Worm (Caenorhabditis elegans): ENCODE measurements around the gene H03G16.7.

DNA sequence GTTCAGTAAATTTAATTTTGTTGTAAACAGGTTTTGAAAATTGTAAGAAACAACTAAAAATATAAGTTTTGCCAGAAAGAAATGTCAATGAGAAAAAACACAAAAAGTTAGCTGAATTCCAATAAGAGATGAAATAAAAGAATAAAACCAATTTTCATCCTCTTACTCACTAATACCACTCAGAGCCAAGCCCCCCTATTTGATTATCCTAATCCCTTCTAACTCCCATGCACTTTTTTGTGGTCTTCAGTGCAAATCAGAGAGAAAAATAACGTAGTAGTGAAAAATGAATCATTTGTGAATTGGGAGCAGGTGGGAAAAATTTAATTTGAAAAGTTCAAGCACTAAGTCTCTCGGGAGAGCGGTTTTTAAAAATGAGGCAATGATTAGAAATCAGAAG lies 14.5 kb downstream of the H03G16.7 start:
- TF ChIP-seq snpc-4 (tag; optimal IDR thresholded peaks at IDR 0.05) (no peak), alr-1 (tag; optimal IDR thresholded peaks at IDR 0.05; ENCODE audit: borderline replicate concordance) (no peak), fos-1 (tag; optimal IDR thresholded peaks at IDR 0.05) (no peak), nhr-11 (tag; optimal IDR thresholded peaks at IDR 0.05) (no peak), elt-2 (tag; optimal IDR thresholded peaks at IDR 0.05) (no peak), ztf-11 (tag; optimal IDR thresholded peaks at IDR 0.05) (no peak), unc-62 (GFP tag; optimal IDR thresholded peaks at IDR 0.05) (no peak), blmp-1 (tag; optimal IDR thresholded peaks at IDR 0.05) (no peak), C04F5.9 (tag; optimal IDR thresholded peaks at IDR 0.05) (no peak), fkh-4 (tag; optimal IDR thresholded peaks at IDR 0.05; ENCODE audit: borderline replicate concordance) (no peak), mdl-1 (tag; optimal IDR thresholded peaks at IDR 0.05) (no peak), sox-4 (tag; optimal IDR thresholded peaks at IDR 0.05) (no peak), lin-15B (tag; optimal IDR thresholded peaks at IDR 0.05) (no peak)

All from whole organism, L1 larva.